Fruit fly (Drosophila melanogaster): Measurements from ENCODE around the gene CG5080.

DNA sequence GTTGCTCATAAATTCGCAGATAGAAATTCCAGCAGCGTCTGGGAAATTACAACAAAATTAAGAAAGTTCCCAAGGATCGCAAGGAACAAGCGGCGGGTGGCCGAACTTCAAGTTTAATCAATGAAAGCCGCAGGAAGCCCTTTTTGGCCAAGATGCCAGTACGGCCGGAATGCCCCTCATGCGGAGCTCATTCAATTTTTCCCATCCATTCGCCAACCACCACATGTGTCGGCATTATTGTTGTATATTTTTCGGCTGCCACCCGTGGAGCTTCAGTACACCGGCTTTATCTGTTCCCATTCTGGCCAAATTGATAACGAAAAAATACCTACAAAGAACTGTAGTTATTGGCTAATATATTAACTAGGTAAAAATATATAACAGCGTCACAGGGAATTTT, 47.8 kb upstream of the CG5080 start:
- no peak for TF ChIP-seq rn (GFP tag; IDR thresholded peaks at IDR 0.05)
- no peak for TF ChIP-seq Ets98B (GFP tag; IDR thresholded peaks at IDR 0.05)
- no peak for TF ChIP-seq Pif1B (GFP tag; optimal IDR thresholded peaks at IDR 0.05)
- TF ChIP-seq CG32121 (GFP tag; IDR thresholded peaks at IDR 0.05) = no peak
- no peak for TF ChIP-seq CG14655 (GFP tag; optimal IDR thresholded peaks at IDR 0.05)
- TF ChIP-seq CG9948 (tag; optimal IDR thresholded peaks at IDR 0.05) = no peak
